Fruit fly (Drosophila melanogaster): ENCODE measurements around the gene tty.

tty gene

dm6 chrX:21345036-21345500 lies 5.6 kb upstream of the tty start, which contains the start of gene dod (continued):
- TF ChIP-seq sug (tag; optimal IDR thresholded peaks at IDR 0.05): peak; percentile 53
- TF ChIP-seq danr (GFP tag; IDR thresholded peaks at IDR 0.05): no peak
- TF ChIP-seq Ptx1 (GFP tag; IDR thresholded peaks at IDR 0.05): peak; percentile 61
- TF ChIP-seq PHDP (tag; optimal IDR thresholded peaks at IDR 0.05): peak; percentile 65
- peak; percentile 54 for TF ChIP-seq Antp (GFP tag; optimal IDR thresholded peaks at IDR 0.05)
- peak; percentile 62 for TF ChIP-seq HmgZ (tag; optimal IDR thresholded peaks at IDR 0.05)
- no peak for TF ChIP-seq dimm (GFP tag; IDR thresholded peaks at IDR 0.05)
- peak; percentile 10 for TF ChIP-seq CG17912 (GFP tag; optimal IDR thresholded peaks at IDR 0.05)
- peak; percentile 97 for TF ChIP-seq Dref (GFP tag; IDR thresholded peaks at IDR 0.05)
- no peak for TF ChIP-seq CrebB (tag; optimal IDR thresholded peaks at IDR 0.05)
- no peak for TF ChIP-seq CG7987 (GFP tag; optimal IDR thresholded peaks at IDR 0.05)
- TF ChIP-seq sima (GFP tag; optimal IDR thresholded peaks at IDR 0.05): no peak
- TF ChIP-seq eyg (GFP tag; optimal IDR thresholded peaks at IDR 0.05): no peak
- TF ChIP-seq CG6813 (GFP tag; optimal IDR thresholded peaks at IDR 0.05): no peak
- no peak for TF ChIP-seq CG4820 (GFP tag; optimal IDR thresholded peaks at IDR 0.05)
- TF ChIP-seq Sry-β (GFP tag; optimal IDR thresholded peaks at IDR 0.05): no peak
- peak; percentile 70 for TF ChIP-seq nerfin-2 (GFP tag; IDR thresholded peaks at IDR 0.05; ENCODE audit: partially characterized antibody)
- no peak for TF ChIP-seq cg (GFP tag; optimal IDR thresholded peaks at IDR 0.05)
- peak; percentile 26 to 53 for TF ChIP-seq Pdp1 (GFP tag; optimal IDR thresholded peaks at IDR 0.05)
- TF ChIP-seq inv (GFP tag; IDR thresholded peaks at IDR 0.05; ENCODE audit: partially characterized antibody): peak; percentile 69
- peak; percentile 49 for TF ChIP-seq CG3281 (GFP tag; optimal IDR thresholded peaks at IDR 0.05)
- no peak for TF ChIP-seq CG11504 (tag; optimal IDR thresholded peaks at IDR 0.05)
- peak; percentile 74 for TF ChIP-seq Scr (GFP tag; IDR thresholded peaks at IDR 0.05; ENCODE audit: partially characterized antibody)
- no peak for TF ChIP-seq Tbp (GFP tag; optimal IDR thresholded peaks at IDR 0.05)
- TF ChIP-seq Fer1 (GFP tag; optimal IDR thresholded peaks at IDR 0.05): peak; percentile 63
- TF ChIP-seq cwo (GFP tag; optimal IDR thresholded peaks at IDR 0.05): peak; percentile 26
- no peak for TF ChIP-seq Optix (GFP tag; IDR thresholded peaks at IDR 0.05)
- TF ChIP-seq CG10321 (GFP tag; IDR thresholded peaks at IDR 0.05): peak; percentile 30; the same call in 1 of the 2 replicates
- peak; percentile 20; the same call in 1 of the 2 replicates for TF ChIP-seq E2f1 (GFP tag; IDR thresholded peaks at IDR 0.05)
- no peak for TF ChIP-seq Oaz (GFP tag; IDR thresholded peaks at IDR 0.05)
- TF ChIP-seq Trl (optimal IDR thresholded peaks at IDR 0.05): no peak
- TF ChIP-seq Trl (GFP tag; optimal IDR thresholded peaks at IDR 0.05): peak; percentile 21
- TF ChIP-seq Hey (tag; optimal IDR thresholded peaks at IDR 0.05): no peak
- TF ChIP-seq CG8944 (GFP tag; optimal IDR thresholded peaks at IDR 0.05): peak; percentile 42
- TF ChIP-seq gro (GFP tag; optimal IDR thresholded peaks at IDR 0.05): peak; percentile 55
- no peak for TF ChIP-seq Gsc (GFP tag; IDR thresholded peaks at IDR 0.05)
- no peak for TF ChIP-seq ase (GFP tag; IDR thresholded peaks at IDR 0.05)
- TF ChIP-seq CG12104 (GFP tag; optimal IDR thresholded peaks at IDR 0.05): no peak
- no peak for TF ChIP-seq Atf-2 (GFP tag; optimal IDR thresholded peaks at IDR 0.05)
- TF ChIP-seq lilli (GFP tag; optimal IDR thresholded peaks at IDR 0.05): peak; percentile 75
- TF ChIP-seq CG9932 (GFP tag; IDR thresholded peaks at IDR 0.05): peak; percentile 73
- no peak for TF ChIP-seq tup (GFP tag; optimal IDR thresholded peaks at IDR 0.05)
- peak; percentile 24 for TF ChIP-seq CG7928 (GFP tag; optimal IDR thresholded peaks at IDR 0.05)
- TF ChIP-seq CG10209 (GFP tag; optimal IDR thresholded peaks at IDR 0.05): peak; percentile 21
- TF ChIP-seq Poxn (GFP tag; IDR thresholded peaks at IDR 0.05): no peak
- peak; percentile 58 for TF ChIP-seq HmgD (GFP tag; optimal IDR thresholded peaks at IDR 0.05)
- TF ChIP-seq ems (GFP tag; optimal IDR thresholded peaks at IDR 0.05): peak; percentile 44
- no peak for TF ChIP-seq vfl (GFP tag; optimal IDR thresholded peaks at IDR 0.05)
- peak; percentile 20 for TF ChIP-seq CG12155 (GFP tag; optimal IDR thresholded peaks at IDR 0.05)
- TF ChIP-seq stc (GFP tag; IDR thresholded peaks at IDR 0.05): peak; percentile 44; the same call in 1 of the 2 replicates
- no peak for TF ChIP-seq CG15269 (tag; optimal IDR thresholded peaks at IDR 0.05)
